Fruit fly (Drosophila melanogaster) whole organism, embryonic: ENCODE data around the gene Rnmt.

Source experiments
- CG12391 ChIP-seq: fragments of 200-800 bp; sonication (Bioruptor generic); optimal IDR thresholded peaks from 3 replicates; lab custom pipeline; 2018; ENCODE audit warnings: missing biosample characterization, mild to moderate bottlenecking, missing genetic modification characterization, moderate library complexity
- trh ChIP-seq: fragments of 200-800 bp; sonication (Bioruptor generic); optimal IDR thresholded peaks from 2 replicates; lab custom pipeline; 2016; ENCODE audit warnings: missing biosample characterization, missing genetic modification characterization

DNA sequence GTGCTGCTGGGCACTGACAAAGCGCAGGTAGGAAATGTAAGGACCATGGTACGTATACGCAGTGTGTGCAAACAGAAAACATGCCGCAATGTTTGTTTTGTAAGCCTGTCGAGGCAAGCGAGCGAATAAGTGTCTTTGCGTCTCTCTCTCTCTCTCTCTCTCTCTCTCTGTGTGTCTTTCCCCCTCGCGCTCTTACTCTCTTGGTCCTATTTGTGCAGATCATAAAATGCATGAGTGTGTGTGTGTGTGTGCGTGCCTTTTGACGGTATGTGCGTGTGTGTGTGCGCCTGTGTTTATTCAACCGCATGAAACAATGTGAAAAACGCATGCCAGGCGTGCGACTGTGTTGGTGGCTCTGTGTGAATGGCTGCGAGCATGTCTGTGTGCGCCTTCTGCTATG, 3.8 kb downstream of the Rnmt start:
- TF ChIP-seq CG12391 (tag; lab: Kevin White, UChicago) = no peak
- no peak for TF ChIP-seq trh
